Worm (Caenorhabditis elegans) whole organism, young adult: ENCODE results near the gene chpf-1.

Source experiments
- D2030.7 ChIP-seq: fragments of 200-800 bp; sonication (Bioruptor generic); IDR thresholded peaks from 2 replicates; pipeline ENCODE4 v1.3.6; 2022; ENCODE audit warnings: missing genetic modification reagents, missing genetic modification characterization, missing compliant biosample characterization
- T07F8.4 ChIP-seq: sonication (generic microtip); optimal IDR thresholded peaks from 2 replicates; lab custom pipeline; 2016; ENCODE audit warnings: mild to moderate bottlenecking, missing genetic modification characterization, moderate library complexity, missing compliant biosample characterization
- ZK185.1 ChIP-seq: sonication (generic microtip); optimal IDR thresholded peaks from 2 replicates; lab custom pipeline; 2016; ENCODE audit warnings: mild to moderate bottlenecking, missing genetic modification characterization, missing compliant biosample characterization; ENCODE audit not compliant: poor library complexity, severe bottlenecking
- ceh-58 ChIP-seq: fragments of 200-800 bp; sonication (Bioruptor generic); IDR thresholded peaks from 2 replicates; pipeline ENCODE4 v1.3.6; 2022; ENCODE audit warnings: missing genetic modification characterization, missing compliant biosample characterization
- ceh-79 ChIP-seq: sonication (generic microtip); optimal IDR thresholded peaks from 2 replicates; lab custom pipeline; 2017; ENCODE audit warnings: mild to moderate bottlenecking, missing genetic modification characterization, missing compliant biosample characterization
- dpl-1 ChIP-seq: fragments of 150-350 bp; optimal IDR thresholded peaks from 2 replicates; lab custom pipeline; 2014; ENCODE audit warnings: missing biosample characterization, missing genetic modification reagents, missing genetic modification characterization
- ets-4 ChIP-seq: fragments of 200-800 bp; sonication (Bioruptor generic); optimal IDR thresholded peaks from 2 replicates; lab custom pipeline; 2018; ENCODE audit warnings: mild to moderate bottlenecking, missing genetic modification characterization, missing compliant biosample characterization
- lir-1 ChIP-seq: fragments of 200-800 bp; sonication (Bioruptor generic); conservative IDR thresholded peaks from 2 replicates; pipeline ENCODE4 v1.3.6; 2022; ENCODE audit warnings: missing genetic modification reagents, missing genetic modification characterization, missing compliant biosample characterization
- lsy-27 ChIP-seq: sonication (generic microtip); optimal IDR thresholded peaks from 2 replicates; lab custom pipeline; 2017; ENCODE audit warnings: missing genetic modification characterization, mild to moderate bottlenecking, missing compliant biosample characterization, antibody characterized with exemption, missing genotype, borderline replicate concordance; ENCODE audit not compliant: insufficient read depth
- nhr-80 ChIP-seq: sonication (generic microtip); optimal IDR thresholded peaks from 2 replicates; lab custom pipeline; 2016; ENCODE audit warnings: missing genetic modification characterization, missing compliant biosample characterization
- snpc-4 ChIP-seq, 5 experiments: fragments of 150-350 bp in 1 of 5; sonication (generic microtip) in 4 of 5; optimal IDR thresholded peaks; 2 replicates each; lab custom pipeline; 2014 to 2018; ENCODE audit warnings: missing genetic modification characterization in 5 of 5, missing biosample characterization in 3 of 5, antibody characterized with exemption in 2 of 5, mild to moderate bottlenecking in 2 of 5, missing compliant biosample characterization in 2 of 5, missing genotype in 2 of 5, moderate library complexity in 2 of 5, missing genetic modification reagents in 1 of 5
- ztf-22 ChIP-seq: fragments of 200-800 bp; sonication (Bioruptor generic); optimal IDR thresholded peaks from 2 replicates; lab custom pipeline; 2018; ENCODE audit warnings: mild to moderate bottlenecking, missing genetic modification characterization, moderate library complexity, missing compliant biosample characterization

- TF ChIP-seq ets-4 (GFP tag; lab: Kevin White, UChicago) (no peak), snpc-4 (GFP tag; optimal IDR thresholded peaks at IDR 0.05; lab: Kevin White, UChicago) (no peak), snpc-4 (tag; optimal IDR thresholded peaks at IDR 0.05; lab: Kevin White, UChicago) (no peak), ztf-22 (GFP tag; lab: Kevin White, UChicago) (no peak), lsy-27 (tag; lab: Kevin White, UChicago) (no peak), dpl-1 (GFP tag; lab: Kevin White, UChicago) (no peak), lir-1 (GFP tag; lab: Robert Waterston, UW) (no peak), D2030.7 (GFP tag; lab: Robert Waterston, UW) (no peak), ZK185.1 (tag; lab: Kevin White, UChicago) (no peak), nhr-80 (tag; lab: Kevin White, UChicago) (no peak), ceh-79 (no peak), ceh-58 (GFP tag; lab: Robert Waterston, UW) (no peak), T07F8.4 (tag; lab: Kevin White, UChicago) (no peak)
Measured at ce11 chrV:10158528-10158927, 44.8 kb downstream of the chpf-1 start, which contains the start of gene srsx-30.
